Worm (Caenorhabditis elegans) whole organism, dauer: ENCODE data around the gene Y4C6B.3.
"Not testable (repeated sequence)": the region's sequence is repeated elsewhere in the genome, so short reads cannot be mapped to it uniquely, and the experiment has no call there.

Source experiments
- unc-62 ChIP-seq: sonication (generic microtip); optimal IDR thresholded peaks from 2 replicates; lab custom pipeline; 2017; ENCODE audit warnings: missing biosample characterization, missing genetic modification reagents, missing genetic modification characterization

Gene Y4C6B.3

DNA sequence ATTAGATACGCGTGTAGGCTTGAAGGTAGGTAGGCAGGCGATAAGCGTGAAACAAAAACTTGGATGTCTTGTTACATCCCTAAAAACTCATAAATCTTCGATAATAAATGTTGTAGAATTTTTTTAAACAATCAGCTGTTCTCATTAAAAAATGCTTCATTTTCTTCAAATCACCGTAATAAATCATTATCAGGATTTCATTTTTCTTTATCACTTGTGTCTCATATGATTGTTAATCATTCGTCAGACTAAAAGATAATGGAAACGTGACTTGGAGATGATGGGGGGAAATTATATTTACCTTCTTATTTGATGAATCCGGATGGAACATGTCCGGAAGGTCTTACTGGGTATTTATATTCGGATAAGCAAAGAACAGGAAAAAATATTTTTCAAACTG is 1.2 kb downstream of the Y4C6B.3 start:
- TF ChIP-seq unc-62 (GFP tag; lab: Kevin White, UChicago) = no peak

DNA sequence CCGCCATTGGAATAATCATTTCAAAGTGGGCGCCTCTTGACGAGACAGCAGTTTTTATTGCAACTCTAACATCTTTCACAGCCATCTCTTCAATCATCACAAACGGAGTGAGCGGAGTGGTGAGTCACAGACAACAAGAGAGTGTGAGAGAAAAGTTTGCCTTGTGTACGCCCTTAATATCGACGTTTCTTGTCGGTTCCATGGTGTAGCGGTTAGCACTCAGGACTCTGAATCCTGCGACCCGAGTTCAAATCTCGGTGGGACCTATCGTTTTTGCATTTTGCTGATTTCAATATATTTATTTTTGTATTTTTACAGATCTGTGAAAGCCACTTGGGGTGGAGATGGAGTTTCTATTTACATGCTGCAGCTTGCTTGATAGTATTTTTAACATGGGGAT is 2.2 kb downstream of the Y4C6B.3 start:
- TF ChIP-seq unc-62 (GFP tag; lab: Kevin White, UChicago) = no peak

ce11 chrIV:5337649-5338048 is 5.4 kb downstream of the Y4C6B.3 start:
- no peak for TF ChIP-seq unc-62 (GFP tag; lab: Kevin White, UChicago)

DNA sequence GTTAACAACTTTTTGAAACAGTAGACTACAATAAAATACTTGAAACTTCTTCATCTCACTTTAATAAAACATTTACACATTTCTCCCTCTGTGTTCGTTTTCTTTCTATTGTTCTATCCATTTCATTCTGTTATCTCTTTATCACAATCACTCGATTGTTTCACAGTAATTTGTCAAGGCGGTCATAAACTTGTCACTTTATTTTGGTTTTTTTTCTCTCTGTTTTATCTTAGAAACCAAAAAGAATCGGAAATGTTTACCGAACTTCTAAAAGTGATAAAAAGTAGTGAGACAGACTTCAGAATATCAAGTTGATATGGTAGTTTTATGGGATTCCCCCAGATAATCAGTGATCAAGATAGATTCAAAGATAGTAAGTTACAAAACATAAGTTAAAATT is 7.0 kb downstream of the Y4C6B.3 start, which contains the start of gene Y4C6B.2:
Gene Y4C6B.2 (plus strand): TSS at position 320 of the 400 bp plus-strand sequence.
- no peak for TF ChIP-seq unc-62 (GFP tag; lab: Kevin White, UChicago)

ce11 chrIV:5344168-5344567 is 11.9 kb downstream of the Y4C6B.3 start:
- no peak for TF ChIP-seq unc-62 (GFP tag; lab: Kevin White, UChicago)

DNA sequence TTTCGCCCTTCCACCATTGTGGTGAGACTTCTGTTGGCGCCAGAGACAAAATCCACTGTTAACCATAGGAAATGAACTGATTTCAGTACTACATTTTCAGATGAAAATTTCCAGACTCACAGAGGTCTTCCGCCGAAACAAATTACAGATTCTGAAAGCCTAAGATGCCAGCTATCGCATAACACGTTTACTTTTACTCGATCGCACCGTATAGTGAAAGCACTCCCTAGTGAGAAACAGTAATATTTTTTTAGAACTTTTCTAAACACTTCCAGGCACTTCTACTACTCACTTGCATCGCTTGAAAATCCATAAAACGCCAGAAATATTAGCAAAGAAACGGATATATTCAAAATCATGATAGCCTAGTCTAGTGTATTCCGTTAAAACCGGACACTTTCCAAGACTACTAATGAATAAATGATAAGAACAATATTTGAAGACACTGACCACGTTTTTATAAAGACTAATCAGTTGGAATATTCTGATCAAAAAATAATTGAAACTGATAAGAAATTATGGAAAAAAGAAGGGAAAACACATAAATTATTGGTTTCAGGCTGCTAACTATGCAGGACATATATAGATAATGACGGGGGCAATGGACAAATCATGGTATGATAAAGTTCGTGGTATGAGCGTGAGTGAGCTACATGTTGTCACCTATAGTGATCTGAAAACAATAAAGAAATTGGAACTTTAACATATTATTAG is 18.4 kb downstream of the Y4C6B.3 start, which contains the start of gene gba-4:
Gene gba-4 (minus strand): TSS at position 418 of the 714 bp plus-strand sequence.
- not testable (repeated sequence) for TF ChIP-seq unc-62 (GFP tag; lab: Kevin White, UChicago)

- TF ChIP-seq unc-62 (GFP tag; lab: Kevin White, UChicago) = no peak
Measured at ce11 chrIV:5353364-5353763, 21.1 kb downstream of the Y4C6B.3 start, which contains the start of gene Y4C6B.7. Y4C6B.7 (minus strand) TSS chrIV:5353464.

DNA sequence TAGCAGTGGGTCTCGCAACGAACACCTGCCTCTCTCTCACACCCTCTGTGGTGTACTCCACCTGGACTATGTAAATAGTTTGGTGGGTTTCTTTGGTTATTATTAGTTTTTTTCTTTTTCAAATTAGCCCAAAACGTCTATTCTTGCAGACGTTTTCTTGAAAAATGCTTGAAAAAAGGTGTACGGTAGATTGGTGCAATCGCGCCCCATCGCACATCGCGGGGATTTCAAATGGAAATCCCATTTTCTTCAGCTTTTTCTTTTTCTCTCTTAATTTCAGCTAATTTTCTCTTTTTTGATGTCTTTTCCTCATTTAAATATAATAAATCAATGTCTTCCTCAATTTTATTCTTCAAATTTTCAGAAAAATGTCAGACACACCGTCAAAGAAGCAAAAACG is 21.8 kb downstream of the Y4C6B.3 start, which contains the start of gene Y4C6B.1:
Gene Y4C6B.1 (plus strand): TSS at position 365 of the 400 bp plus-strand sequence.
- no peak for TF ChIP-seq unc-62 (GFP tag; lab: Kevin White, UChicago)

DNA sequence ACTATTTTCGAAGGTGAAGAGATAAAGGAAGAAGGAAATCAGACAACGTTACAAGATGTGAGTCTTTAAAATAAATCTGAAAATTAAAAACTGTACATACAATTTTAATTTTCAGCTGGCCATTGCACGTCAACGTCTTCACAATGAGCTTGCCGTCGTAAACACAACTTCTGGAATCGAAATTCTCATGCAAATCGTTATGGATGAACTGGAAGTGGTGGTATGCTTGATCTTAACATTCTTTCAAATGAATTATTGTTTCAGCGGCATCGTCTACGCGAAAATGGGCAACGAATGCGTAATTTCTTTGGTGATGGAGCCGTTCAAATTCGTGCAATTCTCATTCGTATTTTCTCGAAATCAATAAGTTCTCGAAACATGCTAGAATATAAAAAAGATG is 22.3 kb downstream of the Y4C6B.3 start:
- no peak for TF ChIP-seq unc-62 (GFP tag; lab: Kevin White, UChicago)

- TF ChIP-seq unc-62 (GFP tag; lab: Kevin White, UChicago) = no peak
Measured at ce11 chrIV:5360533-5360932, 28.3 kb downstream of the Y4C6B.3 start, which contains the start of gene F41H10.5. F41H10.5 (plus strand) TSS chrIV:5360907.

DNA sequence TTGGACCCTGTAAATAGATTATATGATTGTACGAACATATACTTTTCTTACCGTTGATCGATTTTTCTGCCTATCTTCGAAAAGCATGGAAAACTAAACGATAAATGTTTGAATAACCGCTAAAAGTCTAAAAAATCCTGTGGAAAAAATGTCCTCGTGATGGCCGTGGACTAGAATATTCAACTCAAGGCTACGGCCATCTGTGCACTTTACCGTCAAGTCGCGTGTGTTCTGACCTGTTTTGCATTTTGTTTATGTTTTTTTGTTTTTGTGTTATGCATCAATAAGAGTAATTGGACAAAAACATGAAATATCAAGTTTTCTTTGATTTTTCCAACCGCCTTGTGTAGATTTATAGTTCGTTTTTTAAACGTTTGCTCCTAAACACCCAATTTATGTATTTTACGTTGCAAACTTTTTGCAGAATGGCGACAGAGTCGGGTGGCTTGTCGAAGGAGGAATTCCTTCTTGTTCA is 31.9 kb downstream of the Y4C6B.3 start, which contains the start of the genes hda-6 and F41H10.4:
Gene hda-6 (minus strand): TSS at position 172 of the 475 bp plus-strand sequence.
Gene F41H10.4 (plus strand): TSS at position 425 of the 475 bp plus-strand sequence.
- no peak for TF ChIP-seq unc-62 (GFP tag; lab: Kevin White, UChicago)

DNA sequence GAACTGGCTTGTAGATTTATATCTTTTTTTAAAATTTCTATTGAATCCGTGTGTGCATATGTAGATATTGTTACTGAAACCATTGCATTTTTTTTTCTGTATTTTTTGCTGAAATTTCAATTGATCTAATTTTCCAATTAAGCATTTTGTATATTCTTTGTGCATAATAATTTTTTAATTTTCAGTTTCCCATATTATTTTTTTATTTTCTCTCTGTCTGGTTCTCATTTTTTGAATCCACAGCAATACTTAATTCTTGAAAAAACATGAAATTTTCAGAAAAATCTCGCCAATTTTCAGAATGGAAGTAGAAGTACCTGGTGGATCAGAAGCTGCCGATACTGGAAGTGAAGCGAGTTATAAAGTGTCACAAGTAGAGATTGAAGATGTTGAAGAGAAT is 34.3 kb downstream of the Y4C6B.3 start, which contains the start of gene sand-1:
Gene sand-1 (plus strand): TSS at position 301 of the 400 bp plus-strand sequence.
- TF ChIP-seq unc-62 (GFP tag; lab: Kevin White, UChicago) = no peak

ce11 chrIV:5367899-5368298 is 35.6 kb downstream of the Y4C6B.3 start:
- no peak for TF ChIP-seq unc-62 (GFP tag; lab: Kevin White, UChicago)

- TF ChIP-seq unc-62 (GFP tag; lab: Kevin White, UChicago) = no peak
Measured at ce11 chrIV:5368860-5369259, 36.6 kb downstream of the Y4C6B.3 start.

DNA sequence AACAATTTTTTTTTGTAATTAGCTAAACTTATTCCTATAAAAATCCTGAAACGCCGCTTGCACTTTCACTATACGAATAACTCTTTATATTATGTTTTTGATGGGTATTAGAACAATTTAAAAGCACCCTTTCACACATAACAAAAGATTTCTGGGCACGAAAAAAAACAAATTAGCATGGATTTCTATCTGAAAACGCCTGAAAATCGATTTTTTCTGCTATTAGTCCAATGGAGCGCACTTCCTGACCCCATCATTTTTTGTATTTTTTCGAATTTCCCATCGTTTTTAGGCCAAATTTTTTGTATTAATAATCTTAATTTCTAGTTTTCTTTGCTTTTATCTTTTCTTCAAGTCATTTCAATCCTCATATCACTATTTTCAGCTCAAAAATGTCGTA is 37.1 kb downstream of the Y4C6B.3 start, which contains the start of gene F41H10.3:
Gene F41H10.3 (plus strand): TSS at position 388 of the 400 bp plus-strand sequence.
- no peak for TF ChIP-seq unc-62 (GFP tag; lab: Kevin White, UChicago)

- no peak for TF ChIP-seq unc-62 (GFP tag; lab: Kevin White, UChicago)
Measured at ce11 chrIV:5370914-5371313, 38.6 kb downstream of the Y4C6B.3 start.
